Worm (Caenorhabditis elegans) whole organism, mixed stage, embryonic: ENCODE data around the gene F07G11.4.

Experiments used
- blmp-1 ChIP-seq: fragments of 150-350 bp; optimal IDR thresholded peaks from 2 replicates; lab custom pipeline; 2014; ENCODE audit warnings: missing biosample characterization, missing genetic modification characterization
- ceh-39 ChIP-seq: fragments of 150-350 bp; optimal IDR thresholded peaks from 2 replicates; lab custom pipeline; 2014; ENCODE audit warnings: missing biosample characterization, missing genetic modification characterization
- drap-1 ChIP-seq: fragments of 200-800 bp; sonication (Bioruptor generic); optimal IDR thresholded peaks from 3 replicates; lab custom pipeline; 2018; ENCODE audit warnings: mild to moderate bottlenecking, missing genetic modification characterization, missing compliant biosample characterization
- elt-3 ChIP-seq: fragments of 150-350 bp; optimal IDR thresholded peaks from 2 replicates; lab custom pipeline; 2014; ENCODE audit warnings: missing biosample characterization, missing genetic modification characterization
- lsy-2 ChIP-seq: fragments of 150-350 bp; optimal IDR thresholded peaks from 2 replicates; lab custom pipeline; 2014; ENCODE audit warnings: missing biosample characterization, missing genetic modification characterization
- mep-1 ChIP-seq: fragments of 150-350 bp; optimal IDR thresholded peaks from 2 replicates; lab custom pipeline; 2017; ENCODE audit warnings: missing biosample characterization, missing genetic modification reagents, missing genetic modification characterization, inconsistent platforms
- nhr-2 ChIP-seq: fragments of 150-350 bp; optimal IDR thresholded peaks from 2 replicates; lab custom pipeline; 2014; ENCODE audit warnings: missing biosample characterization, missing genetic modification characterization
- nhr-237 ChIP-seq: fragments of 150-350 bp; optimal IDR thresholded peaks from 2 replicates; lab custom pipeline; 2014; ENCODE audit warnings: missing biosample characterization, missing genetic modification characterization
- nhr-28 ChIP-seq: fragments of 150-350 bp; optimal IDR thresholded peaks from 2 replicates; lab custom pipeline; 2014; ENCODE audit warnings: missing biosample characterization, missing genetic modification characterization
- pha-4 ChIP-seq: fragments of 150-350 bp; optimal IDR thresholded peaks from 2 replicates; lab custom pipeline; 2018; ENCODE audit warnings: missing biosample characterization, missing genetic modification reagents, missing genetic modification characterization
- tbx-8 ChIP-seq: fragments of 200-800 bp; sonication (Bioruptor generic); optimal IDR thresholded peaks from 2 replicates; lab custom pipeline; 2018; ENCODE audit warnings: mild to moderate bottlenecking, missing genetic modification characterization, moderate library complexity, missing compliant biosample characterization
- unc-62 ChIP-seq: fragments of 150-350 bp; optimal IDR thresholded peaks from 2 replicates; lab custom pipeline; 2014; ENCODE audit warnings: missing biosample characterization, missing genetic modification reagents, missing genetic modification characterization
- ztf-11 ChIP-seq: fragments of 150-350 bp; optimal IDR thresholded peaks from 2 replicates; lab custom pipeline; 2014; ENCODE audit warnings: missing biosample characterization, missing genetic modification characterization

ce11 chrV:7339831-7340230, 44.7 kb upstream of the F07G11.4 start, which contains the start of gene srh-187:
- TF ChIP-seq nhr-2 (tag; lab: Kevin White, UChicago) (no peak), nhr-237 (no peak), lsy-2 (tag; lab: Kevin White, UChicago) (no peak), nhr-28 (tag; lab: Kevin White, UChicago) (no peak), unc-62 (GFP tag; lab: Kevin White, UChicago) (no peak), pha-4 (no peak), elt-3 (tag; lab: Kevin White, UChicago) (no peak), drap-1 (GFP tag; lab: Kevin White, UChicago) (no peak), blmp-1 (no peak), mep-1 (tag; lab: Kevin White, UChicago) (no peak), tbx-8 (GFP tag; lab: Kevin White, UChicago) (no peak), ztf-11 (tag; lab: Kevin White, UChicago) (no peak), ceh-39 (tag; lab: Kevin White, UChicago) (no peak)
